Fruit fly (Drosophila melanogaster) whole organism, embryonic: Measurements from ENCODE around the gene CG6928.

Experiments used
- Antp ChIP-seq: fragments of 200-800 bp; sonication (Bioruptor generic); optimal IDR thresholded peaks from 3 replicates; lab custom pipeline; 2016; ENCODE audit warnings: missing biosample characterization, missing genetic modification characterization
- CG10209 ChIP-seq: fragments of 200-800 bp; sonication (Bioruptor generic); optimal IDR thresholded peaks from 3 replicates; lab custom pipeline; 2017; ENCODE audit warnings: missing biosample characterization, mild to moderate bottlenecking, missing genetic modification characterization, missing genetic modification reagents
- CG11398 ChIP-seq: fragments of 200-800 bp; sonication (Bioruptor generic); optimal IDR thresholded peaks from 2 replicates; lab custom pipeline; 2016; ENCODE audit warnings: missing biosample characterization, missing genetic modification characterization
- CG1233 ChIP-seq: fragments of 200-800 bp; sonication (Bioruptor generic); optimal IDR thresholded peaks from 4 replicates; lab custom pipeline; 2018; ENCODE audit warnings: missing biosample characterization, mild to moderate bottlenecking, missing genetic modification characterization
- CG14441 ChIP-seq: fragments of 200-800 bp; sonication (Bioruptor generic); IDR thresholded peaks from 2 replicates; pipeline ENCODE4 v1.3.6; 2022; ENCODE audit warnings: missing biosample characterization, missing genetic modification characterization
- CG14860 ChIP-seq: fragments of 200-800 bp; sonication (Bioruptor generic); IDR thresholded peaks from 3 replicates; pipeline ENCODE4 v1.3.6; 2022; ENCODE audit warnings: missing biosample characterization, missing genetic modification characterization; ENCODE audit not compliant: partially characterized antibody
- CG16779 ChIP-seq: fragments of 200-800 bp; sonication (Bioruptor generic); IDR thresholded peaks from 2 replicates; pipeline ENCODE4 v1.3.6; 2022; ENCODE audit warnings: missing biosample characterization, missing genetic modification characterization
- CG17359 ChIP-seq: fragments of 200-800 bp; sonication (Bioruptor generic); optimal IDR thresholded peaks from 3 replicates; lab custom pipeline; 2018; ENCODE audit warnings: missing biosample characterization, mild to moderate bottlenecking, missing genetic modification characterization, moderate library complexity
- CG1792 ChIP-seq: fragments of 200-800 bp; sonication (Bioruptor generic); optimal IDR thresholded peaks from 2 replicates; lab custom pipeline; 2016; ENCODE audit warnings: missing biosample characterization, missing genetic modification characterization
- CG2120 ChIP-seq: fragments of 200-800 bp; sonication (Bioruptor generic); optimal IDR thresholded peaks from 3 replicates; lab custom pipeline; 2016; ENCODE audit warnings: missing biosample characterization, missing genetic modification characterization
- CG2202 ChIP-seq: fragments of 200-800 bp; sonication (Bioruptor generic); optimal IDR thresholded peaks from 2 replicates; lab custom pipeline; 2018; ENCODE audit warnings: missing biosample characterization, mild to moderate bottlenecking, missing genetic modification characterization
- CG34224 ChIP-seq: fragments of 200-800 bp; sonication (Bioruptor generic); IDR thresholded peaks from 3 replicates; pipeline ENCODE4 v1.3.6; 2022; ENCODE audit warnings: missing biosample characterization, missing genetic modification characterization; ENCODE audit not compliant: partially characterized antibody
- CG4282 ChIP-seq: fragments of 200-800 bp; sonication (Bioruptor generic); optimal IDR thresholded peaks from 2 replicates; lab custom pipeline; 2016; ENCODE audit warnings: missing biosample characterization, missing genetic modification characterization
- CG4707 ChIP-seq: fragments of 200-800 bp; sonication (Bioruptor generic); optimal IDR thresholded peaks from 2 replicates; lab custom pipeline; 2018; ENCODE audit warnings: missing biosample characterization, mild to moderate bottlenecking, missing genetic modification characterization, moderate library complexity
- CG4854 ChIP-seq: fragments of 200-800 bp; sonication (Bioruptor generic); optimal IDR thresholded peaks from 2 replicates; lab custom pipeline; 2016; ENCODE audit warnings: missing biosample characterization, missing genetic modification characterization, inconsistent platforms
- CG6689 ChIP-seq: fragments of 200-800 bp; sonication (Bioruptor generic); IDR thresholded peaks from 2 replicates; pipeline ENCODE4 v1.3.6; 2022; ENCODE audit warnings: missing biosample characterization, missing genetic modification characterization
- CG6813 ChIP-seq: fragments of 200-800 bp; sonication (Bioruptor generic); optimal IDR thresholded peaks from 2 replicates; lab custom pipeline; 2017; ENCODE audit warnings: missing biosample characterization, missing genetic modification characterization, mild to moderate bottlenecking, moderate library complexity, missing genetic modification reagents
- CG7839 ChIP-seq: fragments of 200-800 bp; sonication (Bioruptor generic); optimal IDR thresholded peaks from 3 replicates; lab custom pipeline; 2018; ENCODE audit warnings: missing biosample characterization, mild to moderate bottlenecking, missing genetic modification characterization, moderate library complexity
- CG8281 ChIP-seq: fragments of 200-800 bp; sonication (Bioruptor generic); optimal IDR thresholded peaks from 2 replicates; lab custom pipeline; 2018; ENCODE audit warnings: missing biosample characterization, mild to moderate bottlenecking, missing genetic modification characterization, moderate library complexity
- Dbx ChIP-seq: fragments of 200-800 bp; sonication (Bioruptor generic); IDR thresholded peaks from 3 replicates; pipeline ENCODE4 v1.3.6; 2022; ENCODE audit warnings: missing biosample characterization, missing genetic modification characterization
- HLHmδ ChIP-seq: fragments of 200-800 bp; sonication (Bioruptor generic); optimal IDR thresholded peaks from 2 replicates; lab custom pipeline; 2018; ENCODE audit warnings: missing biosample characterization, mild to moderate bottlenecking, missing genetic modification characterization, moderate library complexity
- HmgD ChIP-seq: fragments of 200-800 bp; sonication (Bioruptor generic); optimal IDR thresholded peaks from 3 replicates; lab custom pipeline; 2016; ENCODE audit warnings: missing biosample characterization, missing genetic modification characterization
- Hr3 ChIP-seq: fragments of 200-800 bp; sonication (Bioruptor generic); optimal IDR thresholded peaks from 3 replicates; lab custom pipeline; 2016; ENCODE audit warnings: missing biosample characterization, missing genetic modification characterization
- NC2β ChIP-seq: fragments of 200-800 bp; sonication (Bioruptor generic); optimal IDR thresholded peaks from 2 replicates; lab custom pipeline; 2016; ENCODE audit warnings: missing biosample characterization, missing genetic modification characterization
- Nf-YA ChIP-seq: fragments of 200-800 bp; sonication (Bioruptor generic); IDR thresholded peaks from 2 replicates; pipeline ENCODE4 v1.3.6; 2022; ENCODE audit warnings: missing biosample characterization, missing genetic modification characterization
- Oli ChIP-seq: fragments of 200-800 bp; sonication (Bioruptor generic); optimal IDR thresholded peaks from 2 replicates; lab custom pipeline; 2018; ENCODE audit warnings: missing biosample characterization, mild to moderate bottlenecking, missing genetic modification characterization, moderate library complexity
- Side ChIP-seq: fragments of 200-800 bp; sonication (Bioruptor generic); optimal IDR thresholded peaks from 2 replicates; lab custom pipeline; 2016; ENCODE audit warnings: missing biosample characterization, missing genetic modification characterization
- Six4 ChIP-seq: fragments of 200-800 bp; sonication (Bioruptor generic); optimal IDR thresholded peaks from 2 replicates; lab custom pipeline; 2016; ENCODE audit warnings: missing biosample characterization, missing genetic modification characterization
- az2 ChIP-seq: fragments of 200-800 bp; sonication (Bioruptor generic); optimal IDR thresholded peaks from 3 replicates; lab custom pipeline; 2016; ENCODE audit warnings: missing biosample characterization, missing genetic modification characterization
- da ChIP-seq: fragments of 200-800 bp; sonication (Bioruptor generic); optimal IDR thresholded peaks from 2 replicates; lab custom pipeline; 2016; ENCODE audit warnings: missing biosample characterization, missing genetic modification characterization
- disco-r ChIP-seq: fragments of 200-800 bp; sonication (Bioruptor generic); optimal IDR thresholded peaks from 2 replicates; lab custom pipeline; 2016; ENCODE audit warnings: missing biosample characterization, missing genetic modification characterization
- ems ChIP-seq: fragments of 200-800 bp; sonication (Bioruptor generic); optimal IDR thresholded peaks from 3 replicates; lab custom pipeline; 2016; ENCODE audit warnings: missing biosample characterization, missing genetic modification characterization
- fu2 ChIP-seq: fragments of 200-800 bp; sonication (Bioruptor generic); optimal IDR thresholded peaks from 2 replicates; lab custom pipeline; 2016; ENCODE audit warnings: missing biosample characterization, missing genetic modification characterization
- gsb-n ChIP-seq: fragments of 200-800 bp; sonication (Bioruptor generic); optimal IDR thresholded peaks from 3 replicates; lab custom pipeline; 2018; ENCODE audit warnings: missing biosample characterization, mild to moderate bottlenecking, missing genetic modification characterization
- ken ChIP-seq: fragments of 200-800 bp; sonication (Bioruptor generic); IDR thresholded peaks from 3 replicates; pipeline ENCODE4 v1.3.6; 2022; ENCODE audit warnings: missing biosample characterization, missing genetic modification characterization
- lab ChIP-seq: fragments of 200-800 bp; sonication (Bioruptor generic); optimal IDR thresholded peaks from 3 replicates; lab custom pipeline; 2017; ENCODE audit warnings: missing biosample characterization, missing genetic modification characterization, mild to moderate bottlenecking, moderate library complexity, missing genetic modification reagents
- lbe ChIP-seq: fragments of 200-800 bp; sonication (Bioruptor generic); optimal IDR thresholded peaks from 2 replicates; lab custom pipeline; 2016; ENCODE audit warnings: missing biosample characterization, mild to moderate bottlenecking, missing genetic modification characterization
- lov ChIP-seq, 2 experiments: fragments of 200-800 bp in 1 of 2; fragments of >200 bp in 1 of 2; sonication (Bioruptor generic) in 1 of 2; IDR thresholded peaks in 1 of 2; optimal IDR thresholded peaks in 1 of 2; 2 replicates in 1 of 2; 3 replicates in 1 of 2; pipeline versions ENCODE4 v1.3.6 to Lab custom; 2017 to 2022; ENCODE audit warnings: missing biosample characterization in 1 of 2, missing genetic modification characterization in 1 of 2
- nerfin-2 ChIP-seq: fragments of 200-800 bp; sonication (Bioruptor generic); IDR thresholded peaks from 2 replicates; pipeline ENCODE4 v1.3.6; 2022; ENCODE audit warnings: missing biosample characterization, missing genetic modification characterization; ENCODE audit not compliant: partially characterized antibody
- nmo ChIP-seq: fragments of 200-800 bp; sonication (Bioruptor generic); optimal IDR thresholded peaks from 2 replicates; lab custom pipeline; 2018; ENCODE audit warnings: missing biosample characterization, mild to moderate bottlenecking, missing genetic modification characterization, moderate library complexity
- psq ChIP-seq: fragments of 200-800 bp; sonication (Bioruptor generic); optimal IDR thresholded peaks from 2 replicates; lab custom pipeline; 2017; ENCODE audit warnings: missing biosample characterization, missing genetic modification characterization
- rib ChIP-seq: fragments of 200-800 bp; sonication (Bioruptor generic); IDR thresholded peaks from 2 replicates; pipeline ENCODE4 v1.3.6; 2022; ENCODE audit warnings: missing biosample characterization, missing genetic modification characterization
- sim ChIP-seq: fragments of 200-800 bp; sonication (Bioruptor generic); IDR thresholded peaks from 2 replicates; pipeline ENCODE4 v1.3.6; 2022; ENCODE audit warnings: missing biosample characterization, missing genetic modification characterization
- toy ChIP-seq: fragments of 200-800 bp; sonication (Bioruptor generic); IDR thresholded peaks from 2 replicates; pipeline ENCODE4 v1.3.6; 2022; ENCODE audit warnings: missing biosample characterization, missing genetic modification characterization
- twi ChIP-seq: fragments of 200-800 bp; optimal IDR thresholded peaks from 2 replicates; lab custom pipeline; 2019; ENCODE audit warnings: missing biosample characterization, mild to moderate bottlenecking, missing genetic modification characterization, moderate library complexity
- unpg ChIP-seq: fragments of 200-800 bp; sonication (Bioruptor generic); optimal IDR thresholded peaks from 3 replicates; lab custom pipeline; 2018; ENCODE audit warnings: missing biosample characterization, mild to moderate bottlenecking, missing genetic modification characterization, moderate library complexity
- usp ChIP-seq: fragments of >200 bp; optimal IDR thresholded peaks from 2 replicates; lab custom pipeline; 2017; ENCODE audit warnings: missing biosample characterization, missing genetic modification characterization

The CG6928 gene

dm6 chr3L:12002321-12003248, at the start of gene CG6928, which contains the start of gene Pop2 (continued):
- TF ChIP-seq sim (GFP tag; lab: Robert Waterston, UW) (no peak), CG4854 (peak; percentile 74), Oli (tag; lab: Kevin White, UChicago) (peak; percentile 44), twi (tag; lab: Kevin White, UChicago) (peak; percentile 48), CG2120 (GFP tag; lab: Kevin White, UChicago) (peak; percentile 90), CG16779 (GFP tag; lab: Robert Waterston, UW) (peak; percentile 41; the same call in 1 of the 2 replicates), Side (GFP tag; lab: Kevin White, UChicago) (peak; percentile 60), CG10209 (GFP tag; lab: Kevin White, UChicago) (peak; percentile 60), fu2 (peak; percentile 83), CG8281 (tag; lab: Kevin White, UChicago) (no peak), CG2202 (tag; lab: Kevin White, UChicago) (no peak), CG1792 (GFP tag; lab: Kevin White, UChicago) (peak; percentile 66), CG14860 (GFP tag; lab: Robert Waterston, UW) (peak; percentile 83; the same call in 2 of the 3 replicates), CG4707 (GFP tag; lab: Kevin White, UChicago) (no peak), CG17359 (tag; lab: Kevin White, UChicago) (peak; percentile 55), psq (GFP tag; lab: Kevin White, UChicago) (peak; percentile 48), gsb-n (tag; lab: Kevin White, UChicago) (peak; percentile 1), CG4282 (GFP tag; lab: Kevin White, UChicago) (peak; percentile 89), CG1233 (GFP tag; lab: Kevin White, UChicago) (peak; percentile 50), Antp (GFP tag; lab: Kevin White, UChicago) (peak; percentile 86), ems (GFP tag; lab: Kevin White, UChicago) (peak; percentile 79), CG6813 (GFP tag; lab: Kevin White, UChicago) (no peak), Six4 (GFP tag; lab: Kevin White, UChicago) (peak; percentile 35), lbe (peak; percentile 42), NC2β (GFP tag; lab: Kevin White, UChicago) (peak; percentile 82), nmo (peak; percentile 84), CG14441 (GFP tag; lab: Robert Waterston, UW) (peak; percentile 66), Hr3 (GFP tag; lab: Kevin White, UChicago) (peak; percentile 83), usp (no peak), Nf-YA (GFP tag; lab: Robert Waterston, UW) (no peak; the same call in 1 of the 2 replicates), CG34224 (GFP tag; lab: Robert Waterston, UW) (peak; percentile 84), lab (GFP tag; lab: Kevin White, UChicago) (peak; percentile 79), HLHmδ (no peak), disco-r (peak; percentile 72), unpg (peak; percentile 58), CG7839 (tag; lab: Kevin White, UChicago) (peak; percentile 61), HmgD (peak; percentile 70), Dbx (GFP tag; lab: Robert Waterston, UW) (peak; percentile 86), toy (GFP tag; lab: Robert Waterston, UW) (no peak), rib (GFP tag; lab: Robert Waterston, UW) (no peak), CG6689 (GFP tag; lab: Robert Waterston, UW) (peak; percentile 52; the same call in 1 of the 2 replicates), lov (optimal IDR thresholded peaks at IDR 0.05; lab: Kevin White, UChicago) (no peak), lov (GFP tag; IDR thresholded peaks at IDR 0.05; lab: Robert Waterston, UW) (no peak), da (peak; percentile 42), ken (peak; percentile 79; the same call in 2 of the 3 replicates), CG11398 (GFP tag; lab: Kevin White, UChicago) (peak; percentile 72), nerfin-2 (GFP tag; lab: Robert Waterston, UW) (no peak; the same call in 1 of the 2 replicates), az2 (GFP tag; lab: Kevin White, UChicago) (peak; percentile 64)
